Worm (Caenorhabditis elegans) whole organism, late embryonic: ENCODE results near the gene glo-4.
A peak's percentile ranks its signal among the peaks of the same experiment; 100 is the strongest.

ENCODE experiments used
- C08G9.2 ChIP-seq: sonication (generic microtip); optimal IDR thresholded peaks from 2 replicates; lab custom pipeline; 2016; ENCODE audit warnings: mild to moderate bottlenecking, missing genetic modification characterization, moderate library complexity, missing compliant biosample characterization
- K02D7.2 ChIP-seq: sonication (generic microtip); optimal IDR thresholded peaks from 2 replicates; lab custom pipeline; 2017; ENCODE audit warnings: mild to moderate bottlenecking, missing genetic modification characterization, missing compliant biosample characterization
- K09A11.1 ChIP-seq: sonication (generic microtip); optimal IDR thresholded peaks from 2 replicates; lab custom pipeline; 2017; ENCODE audit warnings: antibody characterized with exemption, mild to moderate bottlenecking, missing genetic modification characterization, missing compliant biosample characterization; ENCODE audit not compliant: insufficient read depth
- Y22D7AL.16 ChIP-seq: sonication (generic microtip); optimal IDR thresholded peaks from 2 replicates; lab custom pipeline; 2016; ENCODE audit warnings: missing genetic modification characterization, missing compliant biosample characterization
- ama-1 ChIP-seq: fragments of 150-350 bp; optimal IDR thresholded peaks from 2 replicates; lab custom pipeline; 2014
- ceh-14 ChIP-seq: sonication (generic microtip); optimal IDR thresholded peaks from 2 replicates; lab custom pipeline; 2016; ENCODE audit warnings: missing genotype, missing genetic modification characterization, missing compliant biosample characterization
- ceh-18 ChIP-seq: sonication (generic microtip); optimal IDR thresholded peaks from 2 replicates; lab custom pipeline; 2016; ENCODE audit warnings: missing genetic modification characterization, missing compliant biosample characterization
- ceh-19 ChIP-seq: fragments of 200-800 bp; sonication (Bioruptor generic); optimal IDR thresholded peaks from 2 replicates; lab custom pipeline; 2018; ENCODE audit warnings: mild to moderate bottlenecking, missing genetic modification characterization, missing compliant biosample characterization
- ceh-2 ChIP-seq: sonication (generic microtip); optimal IDR thresholded peaks from 2 replicates; lab custom pipeline; 2016; ENCODE audit warnings: missing genotype, missing genetic modification characterization, missing compliant biosample characterization
- ceh-24 ChIP-seq: sonication (generic microtip); optimal IDR thresholded peaks from 2 replicates; lab custom pipeline; 2016; ENCODE audit warnings: mild to moderate bottlenecking, missing genetic modification characterization, missing compliant biosample characterization
- ceh-30 ChIP-seq: fragments of 150-350 bp; optimal IDR thresholded peaks from 2 replicates; lab custom pipeline; 2014; ENCODE audit warnings: missing biosample characterization, missing genetic modification characterization
- ceh-31 ChIP-seq: sonication (generic microtip); optimal IDR thresholded peaks from 2 replicates; lab custom pipeline; 2016; ENCODE audit warnings: missing genetic modification characterization, missing compliant biosample characterization
- ceh-34 ChIP-seq: sonication (generic microtip); optimal IDR thresholded peaks from 2 replicates; lab custom pipeline; 2016; ENCODE audit warnings: mild to moderate bottlenecking, missing genetic modification characterization, missing compliant biosample characterization
- ceh-48 ChIP-seq: sonication (generic microtip); optimal IDR thresholded peaks from 2 replicates; lab custom pipeline; 2016; ENCODE audit warnings: missing genetic modification characterization, inconsistent platforms, missing compliant biosample characterization
- ceh-6 ChIP-seq: fragments of 200-800 bp; sonication (Bioruptor generic); optimal IDR thresholded peaks from 2 replicates; lab custom pipeline; 2018; ENCODE audit warnings: mild to moderate bottlenecking, missing genetic modification characterization, missing compliant biosample characterization
- che-1 ChIP-seq: sonication (generic microtip); optimal IDR thresholded peaks from 2 replicates; lab custom pipeline; 2016; ENCODE audit warnings: mild to moderate bottlenecking, missing genetic modification characterization, missing compliant biosample characterization
- dmd-4 ChIP-seq: sonication (generic microtip); optimal IDR thresholded peaks from 2 replicates; lab custom pipeline; 2016; ENCODE audit warnings: borderline replicate concordance, missing genetic modification characterization, missing compliant biosample characterization
- elt-4 ChIP-seq: sonication (generic microtip); optimal IDR thresholded peaks from 2 replicates; lab custom pipeline; 2016; ENCODE audit warnings: missing genetic modification characterization, missing compliant biosample characterization
- eyg-1 ChIP-seq: sonication (generic microtip); optimal IDR thresholded peaks from 2 replicates; lab custom pipeline; 2016; ENCODE audit warnings: missing genotype, missing genetic modification characterization, missing compliant biosample characterization
- fax-1 ChIP-seq: sonication (generic microtip); optimal IDR thresholded peaks from 2 replicates; lab custom pipeline; 2016; ENCODE audit warnings: missing genotype, missing genetic modification characterization, missing compliant biosample characterization
- fkh-10 ChIP-seq: fragments of 150-350 bp; optimal IDR thresholded peaks from 2 replicates; lab custom pipeline; 2014; ENCODE audit warnings: missing biosample characterization, missing genetic modification reagents, missing genetic modification characterization
- gmeb-2 ChIP-seq: sonication (generic microtip); optimal IDR thresholded peaks from 2 replicates; lab custom pipeline; 2016; ENCODE audit warnings: missing genetic modification characterization, inconsistent platforms, missing compliant biosample characterization
- hlh-13 ChIP-seq: fragments of 200-800 bp; sonication (Bioruptor generic); optimal IDR thresholded peaks from 2 replicates; lab custom pipeline; 2018; ENCODE audit warnings: mild to moderate bottlenecking, missing genetic modification characterization, missing compliant biosample characterization
- hlh-15 ChIP-seq: sonication (generic microtip); optimal IDR thresholded peaks from 2 replicates; lab custom pipeline; 2016; ENCODE audit warnings: missing genetic modification characterization, missing compliant biosample characterization
- hlh-6 ChIP-seq: sonication (generic microtip); optimal IDR thresholded peaks from 2 replicates; lab custom pipeline; 2016; ENCODE audit warnings: missing genotype, missing genetic modification characterization, missing compliant biosample characterization
- hlh-8 ChIP-seq: sonication (generic microtip); optimal IDR thresholded peaks from 2 replicates; lab custom pipeline; 2016; ENCODE audit warnings: missing genotype, missing genetic modification characterization, missing compliant biosample characterization
- lin-11 ChIP-seq: fragments of 200-800 bp; sonication (Bioruptor generic); optimal IDR thresholded peaks from 2 replicates; lab custom pipeline; 2018; ENCODE audit warnings: mild to moderate bottlenecking, missing genetic modification characterization, missing compliant biosample characterization
- madf-2 ChIP-seq: sonication (generic microtip); optimal IDR thresholded peaks from 2 replicates; lab custom pipeline; 2017; ENCODE audit warnings: missing genetic modification characterization, missing compliant biosample characterization
- mec-3 ChIP-seq: sonication (generic microtip); optimal IDR thresholded peaks from 2 replicates; lab custom pipeline; 2016; ENCODE audit warnings: borderline replicate concordance, missing genetic modification characterization, missing compliant biosample characterization
- nfya-1 ChIP-seq: sonication (generic microtip); optimal IDR thresholded peaks from 2 replicates; lab custom pipeline; 2017; ENCODE audit warnings: missing genetic modification characterization, mild to moderate bottlenecking, missing compliant biosample characterization, antibody characterized with exemption, moderate library complexity
- nhr-11 ChIP-seq: fragments of 150-350 bp; optimal IDR thresholded peaks from 2 replicates; lab custom pipeline; 2014; ENCODE audit warnings: missing biosample characterization, missing genetic modification characterization
- npax-4 ChIP-seq: sonication (generic microtip); optimal IDR thresholded peaks from 2 replicates; lab custom pipeline; 2016; ENCODE audit warnings: missing genetic modification characterization, missing compliant biosample characterization
- pag-3 ChIP-seq: sonication (generic microtip); optimal IDR thresholded peaks from 2 replicates; lab custom pipeline; 2016; ENCODE audit warnings: missing compliant biosample characterization, missing genetic modification characterization, borderline replicate concordance
- pat-9 ChIP-seq: fragments of 200-800 bp; sonication (Bioruptor generic); optimal IDR thresholded peaks from 2 replicates; lab custom pipeline; 2018; ENCODE audit warnings: mild to moderate bottlenecking, missing genetic modification characterization, moderate library complexity, missing compliant biosample characterization
- pax-1 ChIP-seq: fragments of 150-350 bp; optimal IDR thresholded peaks from 2 replicates; lab custom pipeline; 2014; ENCODE audit warnings: missing biosample characterization, missing genetic modification characterization
- pha-4 ChIP-seq: fragments of 150-350 bp; optimal IDR thresholded peaks from 2 replicates; lab custom pipeline; 2018; ENCODE audit warnings: missing biosample characterization, missing genetic modification reagents, missing genetic modification characterization
- pqm-1 ChIP-seq: sonication (generic microtip); optimal IDR thresholded peaks from 2 replicates; lab custom pipeline; 2016; ENCODE audit warnings: missing genetic modification characterization, missing compliant biosample characterization
- pros-1 ChIP-seq: fragments of 150-350 bp; optimal IDR thresholded peaks from 2 replicates; lab custom pipeline; 2014; ENCODE audit warnings: missing biosample characterization, missing genetic modification reagents, missing genetic modification characterization
- ref-2 ChIP-seq: sonication (generic microtip); optimal IDR thresholded peaks from 2 replicates; lab custom pipeline; 2016; ENCODE audit warnings: missing genetic modification characterization, missing compliant biosample characterization
- rnt-1 ChIP-seq: sonication (generic microtip); optimal IDR thresholded peaks from 2 replicates; lab custom pipeline; 2016; ENCODE audit warnings: missing genetic modification characterization, missing compliant biosample characterization
- sdc-2 ChIP-seq: sonication (generic microtip); optimal IDR thresholded peaks from 2 replicates; lab custom pipeline; 2016; ENCODE audit warnings: missing genotype, missing genetic modification characterization, missing compliant biosample characterization
- sox-2 ChIP-seq: fragments of 200-800 bp; sonication (Bioruptor generic); IDR thresholded peaks from 2 replicates; pipeline ENCODE4 v1.3.6; 2022; ENCODE audit warnings: missing genetic modification reagents, missing genetic modification characterization, missing compliant biosample characterization
- sox-4 ChIP-seq: sonication (generic microtip); optimal IDR thresholded peaks from 2 replicates; lab custom pipeline; 2017; ENCODE audit warnings: mild to moderate bottlenecking, missing genetic modification characterization, inconsistent platforms, missing compliant biosample characterization
- syd-9 ChIP-seq: sonication (generic microtip); optimal IDR thresholded peaks from 2 replicates; lab custom pipeline; 2016; ENCODE audit warnings: mild to moderate bottlenecking, missing genetic modification characterization, moderate library complexity, missing compliant biosample characterization
- tbx-2 ChIP-seq: sonication (generic microtip); optimal IDR thresholded peaks from 2 replicates; lab custom pipeline; 2016; ENCODE audit warnings: missing genetic modification characterization, missing compliant biosample characterization
- ttx-3 ChIP-seq: sonication (generic microtip); optimal IDR thresholded peaks from 2 replicates; lab custom pipeline; 2016; ENCODE audit warnings: missing genetic modification reagents, missing genetic modification characterization, missing compliant biosample characterization
- unc-3 ChIP-seq, 2 experiments: fragments of 200-800 bp in 1 of 2; sonication (Bioruptor generic) in 1 of 2; sonication (generic microtip) in 1 of 2; conservative IDR thresholded peaks in 1 of 2; optimal IDR thresholded peaks in 1 of 2; 2 replicates each; pipeline versions ENCODE4 v1.3.6 to Lab custom; 2016 to 2022; ENCODE audit warnings: missing compliant biosample characterization in 2 of 2, missing genetic modification characterization in 2 of 2, missing genetic modification reagents in 1 of 2
- unc-55 ChIP-seq: sonication (generic microtip); optimal IDR thresholded peaks from 2 replicates; lab custom pipeline; 2017; ENCODE audit warnings: missing biosample characterization, missing genetic modification reagents, missing genetic modification characterization
- zip-5 ChIP-seq: sonication (generic microtip); optimal IDR thresholded peaks from 2 replicates; lab custom pipeline; 2016; ENCODE audit warnings: missing genetic modification characterization, missing compliant biosample characterization

Gene glo-4

ce11 chrV:9274127-9275042, 31.4 kb upstream of the glo-4 start:
- TF ChIP-seq ceh-18 (tag; lab: Kevin White, UChicago), result peak; percentile 48
- no peak for TF ChIP-seq zip-5
- TF ChIP-seq sdc-2 (tag; lab: Kevin White, UChicago), result no peak
- TF ChIP-seq unc-55 (GFP tag; lab: Kevin White, UChicago), result peak; percentile 44
- TF ChIP-seq, all 69 proteins: peak for 2

- TF ChIP-seq Y22D7AL.16 (tag; lab: Kevin White, UChicago) (no peak), eyg-1 (tag; lab: Kevin White, UChicago) (no peak), ceh-34 (tag; lab: Kevin White, UChicago) (peak; percentile 32), rnt-1 (tag; lab: Kevin White, UChicago) (peak; percentile 56), ceh-6 (GFP tag; lab: Kevin White, UChicago) (no peak), gmeb-2 (tag; lab: Kevin White, UChicago) (no peak), tbx-2 (tag; lab: Kevin White, UChicago) (peak; percentile 59), che-1 (tag; lab: Kevin White, UChicago) (no peak), hlh-13 (GFP tag; lab: Kevin White, UChicago) (no peak), fax-1 (tag; lab: Kevin White, UChicago) (no peak), sox-4 (tag; lab: Kevin White, UChicago) (no peak), nfya-1 (peak; percentile 69), hlh-8 (tag; lab: Kevin White, UChicago) (no peak), K09A11.1 (tag; lab: Kevin White, UChicago) (no peak), lin-11 (no peak), pat-9 (tag; lab: Kevin White, UChicago) (no peak), pqm-1 (tag; lab: Kevin White, UChicago) (no peak), fkh-10 (GFP tag; lab: Kevin White, UChicago) (no peak), nhr-11 (tag; lab: Kevin White, UChicago) (no peak), ceh-18 (tag; lab: Kevin White, UChicago) (peak; percentile 66), pag-3 (tag; lab: Kevin White, UChicago) (no peak), mec-3 (no peak), hlh-6 (tag; lab: Kevin White, UChicago) (no peak), ceh-19 (GFP tag; lab: Kevin White, UChicago) (peak; percentile 7), unc-3 (GFP tag; conservative IDR thresholded peaks at IDR 0.05; lab: Robert Waterston, UW) (no peak), unc-3 (tag; optimal IDR thresholded peaks at IDR 0.05; lab: Kevin White, UChicago) (no peak), ceh-2 (peak; percentile 26), K02D7.2 (tag; lab: Kevin White, UChicago) (no peak), ceh-31 (tag; lab: Kevin White, UChicago) (peak; percentile 86), pros-1 (tag; lab: Kevin White, UChicago) (no peak), sox-2 (GFP tag; lab: Robert Waterston, UW) (no peak), ceh-24 (tag; lab: Kevin White, UChicago) (no peak), ceh-30 (tag; lab: Kevin White, UChicago) (peak; percentile 7), ref-2 (no peak), elt-4 (tag; lab: Kevin White, UChicago) (no peak), hlh-15 (tag; lab: Kevin White, UChicago) (no peak), ttx-3 (no peak), npax-4 (no peak), ama-1 (no peak), ceh-14 (tag; lab: Kevin White, UChicago) (no peak), ceh-48 (no peak), unc-55 (GFP tag; lab: Kevin White, UChicago) (peak; percentile 26), madf-2 (tag; lab: Kevin White, UChicago) (no peak), dmd-4 (tag; lab: Kevin White, UChicago) (no peak), syd-9 (tag; lab: Kevin White, UChicago) (no peak), C08G9.2 (tag; lab: Kevin White, UChicago) (peak; percentile 43), pax-1 (tag; lab: Kevin White, UChicago) (no peak), pha-4 (no peak)
Observed at ce11 chrV:9273587-9273986, 30.6 kb upstream of the glo-4 start.
